Worm (Caenorhabditis elegans): ENCODE results near the gene ptp-2.
A peak's percentile ranks its signal among the peaks of the same experiment; 100 is the strongest.

Gene ptp-2

DNA sequence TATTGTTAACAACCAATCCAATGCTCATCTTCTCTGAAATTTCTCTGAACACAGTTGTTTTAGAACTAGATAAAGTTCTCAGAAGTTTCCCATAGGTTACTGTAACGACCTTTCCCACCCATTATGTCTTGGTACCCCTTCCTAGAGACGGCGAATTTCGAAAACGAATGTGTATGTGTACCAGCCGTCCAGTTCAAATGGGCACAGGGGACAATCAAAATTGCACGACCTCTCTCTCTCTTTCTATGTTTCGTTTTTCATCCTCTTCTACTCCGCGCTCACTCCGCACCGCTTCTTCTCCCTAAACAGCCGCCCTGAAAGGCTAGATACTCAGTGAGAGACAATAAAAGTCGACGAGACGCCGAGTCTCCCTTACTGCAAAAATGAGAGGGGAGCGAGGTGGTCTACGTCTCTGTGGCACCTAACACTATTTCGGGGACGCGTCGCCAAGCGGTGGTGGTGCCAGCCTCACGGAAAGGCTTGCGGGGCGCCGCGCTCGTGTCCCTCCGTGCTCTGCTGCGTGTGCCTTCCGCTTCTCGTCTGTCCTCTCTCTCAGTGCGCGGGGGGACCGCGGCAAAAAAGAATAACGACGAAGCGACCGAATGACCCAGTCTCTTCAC, 16.9 kb upstream of the ptp-2 start (continued):
- TF ChIP-seq lsy-2 (tag; optimal IDR thresholded peaks at IDR 0.05), result peak in 1 of 2 experiments; percentile 15
- peak; percentile 45 for TF ChIP-seq nhr-111 (GFP tag; optimal IDR thresholded peaks at IDR 0.05)
- TF ChIP-seq jun-1 (tag; optimal IDR thresholded peaks at IDR 0.05), result peak; percentile 4
- TF ChIP-seq pha-4 (GFP tag; IDR thresholded peaks at IDR 0.05), result peak; percentile 61
- TF ChIP-seq pha-4 (tag; optimal IDR thresholded peaks at IDR 0.05), result no peak

ce11 chrII:5902139-5902538, 16.3 kb upstream of the ptp-2 start:
- TF ChIP-seq arid-1 (GFP tag; conservative IDR thresholded peaks at IDR 0.05) (no peak), ztf-11 (tag; optimal IDR thresholded peaks at IDR 0.05) (no peak), aha-1 (tag) (peak; percentile 96)

ce11 chrII:5904252-5904651, 14.2 kb upstream of the ptp-2 start, which contains the start of gene tsp-18:
tsp-18 (plus strand) TSS chrII:5904552.
- TF ChIP-seq aha-1 (tag), result peak; percentile 64
- no peak for TF ChIP-seq mes-2 (tag; optimal IDR thresholded peaks at IDR 0.05; ENCODE audit: poor library complexity, severe bottlenecking)

ce11 chrII:5906274-5906673, 12.2 kb upstream of the ptp-2 start, which contains the start of gene F59G1.8:
F59G1.8 (plus strand) TSS chrII:5906566.
- TF ChIP-seq cey-2 (tag; optimal IDR thresholded peaks at IDR 0.05; ENCODE audit: borderline replicate concordance, insufficient read depth), result no peak
- TF ChIP-seq dmd-8 (GFP tag; IDR thresholded peaks at IDR 0.05), result no peak
- TF ChIP-seq F26F4.8 (GFP tag; conservative IDR thresholded peaks at IDR 0.05), result no peak
- peak; percentile 49 for TF ChIP-seq R02D3.7 (tag; optimal IDR thresholded peaks at IDR 0.05)
- no peak for TF ChIP-seq vab-7 (GFP tag; IDR thresholded peaks at IDR 0.05)
- no peak for TF ChIP-seq zip-2 (tag; optimal IDR thresholded peaks at IDR 0.05)
- no peak for TF ChIP-seq ztf-11 (tag; optimal IDR thresholded peaks at IDR 0.05)
- no peak for TF ChIP-seq egl-27 (tag; optimal IDR thresholded peaks at IDR 0.05)

DNA sequence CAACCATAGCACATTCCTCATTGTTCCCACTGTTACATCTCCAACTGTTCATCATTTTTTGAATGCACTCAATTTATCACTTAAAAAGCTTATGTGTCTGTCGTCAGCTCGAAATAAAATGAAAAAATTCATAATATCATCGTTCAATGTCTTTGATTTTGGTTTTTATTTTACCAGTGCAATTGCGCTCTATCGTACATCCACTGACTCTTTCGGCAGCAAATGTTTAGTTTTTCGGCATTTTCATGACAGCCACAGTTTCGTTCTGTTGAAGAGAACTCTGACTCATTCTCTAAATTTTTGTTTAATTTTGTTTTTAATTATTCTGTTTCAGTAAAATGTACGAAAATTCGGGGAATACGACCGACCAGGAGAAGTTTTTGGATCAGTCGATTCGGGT, 11.0 kb upstream of the ptp-2 start, which contains the start of gene vps-35:
vps-35 (plus strand) TSS at position 335 of the 400 bp plus-strand sequence.
- TF ChIP-seq T20F7.1 (GFP tag; optimal IDR thresholded peaks at IDR 0.05) (peak; percentile 64), hmg-1.1 (GFP tag; IDR thresholded peaks at IDR 0.05) (0 out of 2 replicates have a peak, but pooled peaks have one; percentile 35), php-3 (GFP tag; IDR thresholded peaks at IDR 0.05) (no peak), nhr-76 (tag; optimal IDR thresholded peaks at IDR 0.05) (no peak), mxl-3 (GFP tag; optimal IDR thresholded peaks at IDR 0.05) (no peak), pqm-1 (tag; optimal IDR thresholded peaks at IDR 0.05) (peak; percentile 58), lin-38 (GFP tag; IDR thresholded peaks at IDR 0.05) (peak; percentile 90), attf-4 (tag; optimal IDR thresholded peaks at IDR 0.05) (no peak), sdz-12 (GFP tag; optimal IDR thresholded peaks at IDR 0.05) (no peak), F44E2.7 (GFP tag; IDR thresholded peaks at IDR 0.05) (no peak), pha-4 (GFP tag; IDR thresholded peaks at IDR 0.05) (no peak), pha-4 (tag; optimal IDR thresholded peaks at IDR 0.05) (peak; percentile 22), mes-2 (tag; optimal IDR thresholded peaks at IDR 0.05; ENCODE audit: poor library complexity, severe bottlenecking) (peak; percentile 46), ceh-20 (GFP tag; IDR thresholded peaks at IDR 0.05) (no peak), daf-8 (GFP tag; IDR thresholded peaks at IDR 0.05) (no peak), mep-1 (tag; optimal IDR thresholded peaks at IDR 0.05) (peak; percentile 45), dve-1 (tag; optimal IDR thresholded peaks at IDR 0.05; ENCODE audit: insufficient read depth) (peak; percentile 30), hlh-11 (tag; optimal IDR thresholded peaks at IDR 0.05) (peak; percentile 10), hlh-30 (tag; optimal IDR thresholded peaks at IDR 0.05; ENCODE audit: insufficient read depth) (peak; percentile 44), lsy-2 (tag; optimal IDR thresholded peaks at IDR 0.05) (peak in 1 of 2 experiments; percentile 52), spr-1 (tag; optimal IDR thresholded peaks at IDR 0.05) (no peak), Y105C5A.15 (GFP tag; IDR thresholded peaks at IDR 0.05) (no peak), dmd-6 (GFP tag; IDR thresholded peaks at IDR 0.05) (peak; percentile 13; the same call in 1 of the 2 replicates), nhr-6 (tag; optimal IDR thresholded peaks at IDR 0.05) (peak; percentile 56), unc-62 (GFP tag; optimal IDR thresholded peaks at IDR 0.05 in 1 of 2) (peak in 1 of 2 experiments; percentile 52), unc-62 (tag; optimal IDR thresholded peaks at IDR 0.05) (no peak), fkh-10 (GFP tag; optimal IDR thresholded peaks at IDR 0.05) (no peak), snpc-4 (tag; optimal IDR thresholded peaks at IDR 0.05) (no peak), dpl-1 (GFP tag; optimal IDR thresholded peaks at IDR 0.05) (peak; percentile 19), nhr-28 (tag; optimal IDR thresholded peaks at IDR 0.05) (peak; percentile 76)
